4 fruit fly cellular contexts compared by ENCODE assay signal in genomic region chr3L:6256408-6257188, dm6.
TF ChIP-seq lines count a peak whose summit lies in the region.

Gene Best2, minus strand, starts transcription at chr3L:6256665.

TF ChIP-seq in whole organism, adult, 20 proteins besides CTCF, POLR2A, EP300 and RAD21 (continued from another document):
- TF ChIP-seq ovo (GFP tag; optimal IDR thresholded peaks at IDR 0.05; lab: Kevin White, UChicago), result peak; percentile 69
- TF ChIP-seq CG1620 (GFP tag; optimal IDR thresholded peaks at IDR 0.05; lab: Kevin White, UChicago), result peak; percentile 87

TF ChIP-seq in whole organism, embryonic, 481 proteins besides CTCF, POLR2A, EP300 and RAD21 (continued from another document and continues in another):
- peak; percentile 65 for TF ChIP-seq Deaf1 (tag; optimal IDR thresholded peaks at IDR 0.05; lab: Kevin White, UChicago)
- peak; percentile 89 for TF ChIP-seq CG12659 (GFP tag; optimal IDR thresholded peaks at IDR 0.05; lab: Kevin White, UChicago)
- TF ChIP-seq Six4 (GFP tag; optimal IDR thresholded peaks at IDR 0.05; lab: Kevin White, UChicago), result peak; percentile 68
- TF ChIP-seq en (GFP tag; optimal IDR thresholded peaks at IDR 0.05; lab: Kevin White, UChicago), result peak; percentile 23
- no peak for TF ChIP-seq vfl (GFP tag; optimal IDR thresholded peaks at IDR 0.05; lab: Kevin White, UChicago)
- TF ChIP-seq CG4282 (GFP tag; optimal IDR thresholded peaks at IDR 0.05; lab: Kevin White, UChicago), result no peak
- TF ChIP-seq Taf1 (GFP tag; IDR thresholded peaks at IDR 0.05; lab: Robert Waterston, UW), result peak; percentile 89
- TF ChIP-seq Aef1 (GFP tag; IDR thresholded peaks at IDR 0.05; lab: Robert Waterston, UW), result peak; percentile 91
- peak; percentile 88 for TF ChIP-seq CG31441 (GFP tag; IDR thresholded peaks at IDR 0.05; lab: Robert Waterston, UW)
- TF ChIP-seq CG7357 (GFP tag; IDR thresholded peaks at IDR 0.05; lab: Robert Waterston, UW), result peak; percentile 89
- peak; percentile 40; the same call in 1 of the 2 replicates for TF ChIP-seq CG4360 (GFP tag; IDR thresholded peaks at IDR 0.05; lab: Robert Waterston, UW)
- TF ChIP-seq dimm (GFP tag; IDR thresholded peaks at IDR 0.05; lab: Robert Waterston, UW), result peak; percentile 64
- no peak for TF ChIP-seq CG1832 (GFP tag; optimal IDR thresholded peaks at IDR 0.05; lab: Kevin White, UChicago)
- TF ChIP-seq CG9215 (GFP tag; IDR thresholded peaks at IDR 0.05; lab: Robert Waterston, UW), result peak; percentile 95
- TF ChIP-seq CG12744 (GFP tag; optimal IDR thresholded peaks at IDR 0.05; lab: Kevin White, UChicago), result peak; percentile 48
- no peak for TF ChIP-seq Doc3 (GFP tag; IDR thresholded peaks at IDR 0.05; lab: Robert Waterston, UW; ENCODE audit: partially characterized antibody)
- peak; percentile 13 for TF ChIP-seq CG9876 (GFP tag; optimal IDR thresholded peaks at IDR 0.05; lab: Kevin White, UChicago)
- no peak for TF ChIP-seq Dref (GFP tag; IDR thresholded peaks at IDR 0.05; lab: Robert Waterston, UW)
- no peak for TF ChIP-seq CG1603 (tag; optimal IDR thresholded peaks at IDR 0.05; lab: Kevin White, UChicago)
- TF ChIP-seq Adf1 (GFP tag; IDR thresholded peaks at IDR 0.05; lab: Robert Waterston, UW), result peak; percentile 67
- peak; percentile 65 for TF ChIP-seq HLH54F (GFP tag; optimal IDR thresholded peaks at IDR 0.05; lab: Kevin White, UChicago)
- peak; percentile 94 for TF ChIP-seq CG2678 (tag; optimal IDR thresholded peaks at IDR 0.05; lab: Kevin White, UChicago)
- TF ChIP-seq chif (GFP tag; optimal IDR thresholded peaks at IDR 0.05; lab: Kevin White, UChicago), result peak; percentile 43 to 75
- TF ChIP-seq lov (optimal IDR thresholded peaks at IDR 0.05; lab: Kevin White, UChicago), result no peak
- TF ChIP-seq lov (GFP tag; IDR thresholded peaks at IDR 0.05; lab: Robert Waterston, UW), result 0 out of 3 replicates have a peak, but pooled peaks have one; percentile 60
- peak; percentile 58 for TF ChIP-seq ERR (GFP tag; optimal IDR thresholded peaks at IDR 0.05; lab: Kevin White, UChicago)
- peak; percentile 71 for TF ChIP-seq Dad (GFP tag; optimal IDR thresholded peaks at IDR 0.05; lab: Kevin White, UChicago)
- TF ChIP-seq NC2α (GFP tag; optimal IDR thresholded peaks at IDR 0.05; lab: Kevin White, UChicago), result peak; percentile 4
- TF ChIP-seq lbe (GFP tag; optimal IDR thresholded peaks at IDR 0.05; lab: Kevin White, UChicago), result peak; percentile 89
- TF ChIP-seq CG10147 (GFP tag; optimal IDR thresholded peaks at IDR 0.05; lab: Kevin White, UChicago), result peak; percentile 74
- peak; percentile 81 for TF ChIP-seq CG11456 (GFP tag; IDR thresholded peaks at IDR 0.05; lab: Robert Waterston, UW)
- peak; percentile 91 for TF ChIP-seq H2.0 (GFP tag; IDR thresholded peaks at IDR 0.05; lab: Robert Waterston, UW)
- TF ChIP-seq CG12155 (GFP tag; optimal IDR thresholded peaks at IDR 0.05; lab: Kevin White, UChicago), result peak; percentile 72
- TF ChIP-seq jing (GFP tag; optimal IDR thresholded peaks at IDR 0.05; lab: Kevin White, UChicago), result peak; percentile 32
- no peak for TF ChIP-seq Hr39 (optimal IDR thresholded peaks at IDR 0.05; lab: Kevin White, UChicago)
- peak; percentile 94 for TF ChIP-seq CG32532 (GFP tag; IDR thresholded peaks at IDR 0.05; lab: Robert Waterston, UW)
- TF ChIP-seq slou (GFP tag; optimal IDR thresholded peaks at IDR 0.05; lab: Kevin White, UChicago), result peak; percentile 77
- peak; percentile 55 for TF ChIP-seq shn (GFP tag; optimal IDR thresholded peaks at IDR 0.05; lab: Kevin White, UChicago)
- peak; percentile 90 for TF ChIP-seq gsb (GFP tag; IDR thresholded peaks at IDR 0.05; lab: Robert Waterston, UW)
- TF ChIP-seq CG8281 (tag; optimal IDR thresholded peaks at IDR 0.05; lab: Kevin White, UChicago), result peak; percentile 64
- peak; percentile 35 for TF ChIP-seq CG4617 (GFP tag; optimal IDR thresholded peaks at IDR 0.05; lab: Kevin White, UChicago; ENCODE audit: borderline replicate concordance)
- peak; percentile 76 for TF ChIP-seq CG18476 (GFP tag; optimal IDR thresholded peaks at IDR 0.05; lab: Kevin White, UChicago)
- peak; percentile 94 for TF ChIP-seq corto (GFP tag; optimal IDR thresholded peaks at IDR 0.05; lab: Kevin White, UChicago)

TF ChIP-seq in whole organism, prepupa, 60 proteins besides CTCF, POLR2A, EP300 and RAD21 (continued from another document):
- peak; percentile 90 for TF ChIP-seq CG10631 (GFP tag; optimal IDR thresholded peaks at IDR 0.05; lab: Kevin White, UChicago)
- peak; percentile 75 for TF ChIP-seq dac (GFP tag; optimal IDR thresholded peaks at IDR 0.05; lab: Kevin White, UChicago)
- TF ChIP-seq eg (GFP tag; IDR thresholded peaks at IDR 0.05; lab: Robert Waterston, UW), result peak; percentile 94
- peak; percentile 92 for TF ChIP-seq Ets21C (GFP tag; optimal IDR thresholded peaks at IDR 0.05; lab: Kevin White, UChicago)
- peak; percentile 88 for TF ChIP-seq CG11762 (GFP tag; optimal IDR thresholded peaks at IDR 0.05; lab: Kevin White, UChicago; ENCODE audit: insufficient read depth)
- TF ChIP-seq acj6 (GFP tag; optimal IDR thresholded peaks at IDR 0.05; lab: Kevin White, UChicago), result peak; percentile 95
- TF ChIP-seq Gug (GFP tag; IDR thresholded peaks at IDR 0.05; lab: Robert Waterston, UW), result peak; percentile 95
- TF ChIP-seq CG8119 (GFP tag; IDR thresholded peaks at IDR 0.05; lab: Robert Waterston, UW), result peak; percentile 98
- peak; percentile 93 for TF ChIP-seq Sox14 (GFP tag; optimal IDR thresholded peaks at IDR 0.05; lab: Kevin White, UChicago)
- peak; percentile 94 for TF ChIP-seq Sox102F (GFP tag; optimal IDR thresholded peaks at IDR 0.05; lab: Kevin White, UChicago)
- TF ChIP-seq achi (GFP tag; optimal IDR thresholded peaks at IDR 0.05; lab: Kevin White, UChicago), result peak; percentile 93
- TF ChIP-seq Eip93F (GFP tag; optimal IDR thresholded peaks at IDR 0.05; lab: Kevin White, UChicago), result peak; percentile 86
- TF ChIP-seq Blimp-1 (GFP tag; optimal IDR thresholded peaks at IDR 0.05; lab: Kevin White, UChicago), result peak; percentile 87
- TF ChIP-seq CG15336 (GFP tag; IDR thresholded peaks at IDR 0.05; lab: Robert Waterston, UW), result peak; percentile 97
- TF ChIP-seq CG8632 (GFP tag; optimal IDR thresholded peaks at IDR 0.05; lab: Kevin White, UChicago), result peak; percentile 93
- TF ChIP-seq Met (GFP tag; optimal IDR thresholded peaks at IDR 0.05; lab: Kevin White, UChicago), result peak; percentile 97
- TF ChIP-seq Hr38 (GFP tag; optimal IDR thresholded peaks at IDR 0.05; lab: Kevin White, UChicago), result no peak
- peak; percentile 93 for TF ChIP-seq CG3919 (GFP tag; optimal IDR thresholded peaks at IDR 0.05; lab: Kevin White, UChicago)
- peak; percentile 94 for TF ChIP-seq CG34406 (GFP tag; optimal IDR thresholded peaks at IDR 0.05; lab: Kevin White, UChicago)
- peak; percentile 99 for TF ChIP-seq Eip78C (GFP tag; lab: Kevin White, UChicago)
- peak; percentile 84 for TF ChIP-seq CG9139 (GFP tag; optimal IDR thresholded peaks at IDR 0.05; lab: Kevin White, UChicago)
- TF ChIP-seq Hr4 (GFP tag; optimal IDR thresholded peaks at IDR 0.05; lab: Kevin White, UChicago), result peak; percentile 90
- TF ChIP-seq OdsH (GFP tag; optimal IDR thresholded peaks at IDR 0.05; lab: Kevin White, UChicago), result peak; percentile 94
- peak; percentile 84 for TF ChIP-seq CG8319 (GFP tag; optimal IDR thresholded peaks at IDR 0.05; lab: Kevin White, UChicago)
- TF ChIP-seq CG11902 (GFP tag; optimal IDR thresholded peaks at IDR 0.05; lab: Kevin White, UChicago), result peak; percentile 89
- TF ChIP-seq spab (GFP tag; optimal IDR thresholded peaks at IDR 0.05; lab: Kevin White, UChicago), result peak; percentile 91
- peak; percentile 93 for TF ChIP-seq dsx (GFP tag; optimal IDR thresholded peaks at IDR 0.05; lab: Kevin White, UChicago; ENCODE audit: poor library complexity, severe bottlenecking)
- peak; percentile 88 for TF ChIP-seq CG11294 (GFP tag; IDR thresholded peaks at IDR 0.05; lab: Robert Waterston, UW)
- TF ChIP-seq lz (GFP tag; optimal IDR thresholded peaks at IDR 0.05; lab: Kevin White, UChicago), result peak; percentile 97
- TF ChIP-seq Eip75B (GFP tag; optimal IDR thresholded peaks at IDR 0.05; lab: Kevin White, UChicago), result peak; percentile 93
- peak; percentile 86 for TF ChIP-seq fd59A (GFP tag; optimal IDR thresholded peaks at IDR 0.05; lab: Kevin White, UChicago)
- TF ChIP-seq CG4318 (GFP tag; optimal IDR thresholded peaks at IDR 0.05; lab: Kevin White, UChicago), result peak; percentile 86
- peak; percentile 90 for TF ChIP-seq cyc (GFP tag; optimal IDR thresholded peaks at IDR 0.05; lab: Kevin White, UChicago)
- peak; percentile 98 for TF ChIP-seq svp (GFP tag; lab: Kevin White, UChicago)
- peak; percentile 95 for TF ChIP-seq CG6163 (GFP tag; IDR thresholded peaks at IDR 0.05; lab: Robert Waterston, UW)
- TF ChIP-seq vri (GFP tag; optimal IDR thresholded peaks at IDR 0.05; lab: Kevin White, UChicago), result peak; percentile 91
- peak; percentile 65 to 88 for TF ChIP-seq salr (GFP tag; optimal IDR thresholded peaks at IDR 0.05; lab: Kevin White, UChicago)
- TF ChIP-seq topi (GFP tag; optimal IDR thresholded peaks at IDR 0.05; lab: Kevin White, UChicago), result peak; percentile 96
- TF ChIP-seq CG6792 (GFP tag; optimal IDR thresholded peaks at IDR 0.05; lab: Kevin White, UChicago), result peak; percentile 96
- TF ChIP-seq fkh (GFP tag; optimal IDR thresholded peaks at IDR 0.05; lab: Kevin White, UChicago), result peak; percentile 23
- peak; percentile 89 for TF ChIP-seq CG10669 (GFP tag; optimal IDR thresholded peaks at IDR 0.05; lab: Kevin White, UChicago)

TF ChIP-seq in whole organism, wandering third instar larva, 38 proteins besides CTCF, POLR2A, EP300 and RAD21 (continued from another document):
- TF ChIP-seq usp (GFP tag; optimal IDR thresholded peaks at IDR 0.05; lab: Kevin White, UChicago) (no peak), br (GFP tag; optimal IDR thresholded peaks at IDR 0.05; lab: Kevin White, UChicago) (peak; percentile 97), Dif (GFP tag; optimal IDR thresholded peaks at IDR 0.05; lab: Kevin White, UChicago; ENCODE audit: partially characterized antibody) (peak; percentile 7), tai (GFP tag; optimal IDR thresholded peaks at IDR 0.05; lab: Kevin White, UChicago) (peak; percentile 91), OdsH (GFP tag; optimal IDR thresholded peaks at IDR 0.05; lab: Kevin White, UChicago) (peak; percentile 96), Myc (optimal IDR thresholded peaks at IDR 0.05; lab: Kevin White, UChicago) (no peak), brk (GFP tag; optimal IDR thresholded peaks at IDR 0.05; lab: Kevin White, UChicago) (peak; percentile 91), CG9705 (GFP tag; optimal IDR thresholded peaks at IDR 0.05; lab: Kevin White, UChicago) (peak; percentile 94), Hr78 (GFP tag; optimal IDR thresholded peaks at IDR 0.05; lab: Kevin White, UChicago) (no peak), dmrt93B (GFP tag; optimal IDR thresholded peaks at IDR 0.05; lab: Kevin White, UChicago) (peak; percentile 91), Hnf4 (GFP tag; optimal IDR thresholded peaks at IDR 0.05; lab: Kevin White, UChicago) (peak; percentile 90), GATAd (GFP tag; optimal IDR thresholded peaks at IDR 0.05; lab: Kevin White, UChicago) (peak; percentile 26), Abd-B (GFP tag; optimal IDR thresholded peaks at IDR 0.05; lab: Kevin White, UChicago) (no peak), psq (GFP tag; optimal IDR thresholded peaks at IDR 0.05; lab: Kevin White, UChicago) (peak; percentile 93), Mio (GFP tag; optimal IDR thresholded peaks at IDR 0.05; lab: Kevin White, UChicago) (peak; percentile 20), woc (GFP tag; optimal IDR thresholded peaks at IDR 0.05; lab: Kevin White, UChicago) (peak; percentile 90), foxo (GFP tag; optimal IDR thresholded peaks at IDR 0.05; lab: Kevin White, UChicago) (peak in 1 of 2 experiments; percentile 96)
